Fruit fly (Drosophila melanogaster) whole organism, embryonic: ENCODE measurements around the gene Kaz1-ORFB.

Experiments used
- Atf3 ChIP-seq: fragments of 200-800 bp; sonication (Bioruptor generic); optimal IDR thresholded peaks from 3 replicates; lab custom pipeline; 2016; ENCODE audit warnings: missing biosample characterization, missing genetic modification characterization
- Bgb ChIP-seq: fragments of 200-800 bp; sonication (Bioruptor generic); IDR thresholded peaks from 2 replicates; pipeline ENCODE4 v1.3.6; 2022; ENCODE audit warnings: missing biosample characterization, missing genetic modification characterization; ENCODE audit not compliant: partially characterized antibody
- Blimp-1 ChIP-seq: fragments of 200-800 bp; sonication (Bioruptor generic); optimal IDR thresholded peaks from 3 replicates; lab custom pipeline; 2018; ENCODE audit warnings: missing biosample characterization, missing genetic modification characterization, mild to moderate bottlenecking, moderate library complexity, missing genetic modification reagents
- BtbVII ChIP-seq: fragments of 200-800 bp; sonication (Bioruptor generic); optimal IDR thresholded peaks from 3 replicates; lab custom pipeline; 2017; ENCODE audit warnings: missing biosample characterization, mild to moderate bottlenecking, missing genetic modification characterization
- CG11696 ChIP-seq: fragments of 200-800 bp; sonication (Bioruptor generic); IDR thresholded peaks from 2 replicates; pipeline ENCODE4 v1.3.6; 2022; ENCODE audit warnings: missing biosample characterization, missing genetic modification characterization
- CG12104 ChIP-seq: fragments of 200-800 bp; sonication (Bioruptor generic); optimal IDR thresholded peaks from 3 replicates; lab custom pipeline; 2016; ENCODE audit warnings: missing biosample characterization, missing genetic modification characterization
- CG12155 ChIP-seq: fragments of 200-800 bp; sonication (Bioruptor generic); optimal IDR thresholded peaks from 3 replicates; lab custom pipeline; 2016; ENCODE audit warnings: missing biosample characterization, missing genetic modification characterization
- CG12744 ChIP-seq: fragments of 200-800 bp; sonication (Bioruptor generic); optimal IDR thresholded peaks from 2 replicates; lab custom pipeline; 2016; ENCODE audit warnings: missing biosample characterization, missing genetic modification characterization
- CG14441 ChIP-seq: fragments of 200-800 bp; sonication (Bioruptor generic); IDR thresholded peaks from 2 replicates; pipeline ENCODE4 v1.3.6; 2022; ENCODE audit warnings: missing biosample characterization, missing genetic modification characterization
- CG15073 ChIP-seq: fragments of 200-800 bp; sonication (Bioruptor generic); optimal IDR thresholded peaks from 2 replicates; lab custom pipeline; 2016; ENCODE audit warnings: missing biosample characterization, missing genetic modification characterization
- CG17568 ChIP-seq: fragments of 200-800 bp; sonication (Bioruptor generic); optimal IDR thresholded peaks from 2 replicates; lab custom pipeline; 2018; ENCODE audit warnings: missing biosample characterization, mild to moderate bottlenecking, missing genetic modification characterization, moderate library complexity
- CG31224 ChIP-seq: fragments of 200-800 bp; sonication (Bioruptor generic); IDR thresholded peaks from 2 replicates; pipeline ENCODE4 v1.3.6; 2022; ENCODE audit warnings: missing biosample characterization, missing genetic modification characterization
- CG33557 ChIP-seq: fragments of 200-800 bp; sonication (Bioruptor generic); optimal IDR thresholded peaks from 2 replicates; lab custom pipeline; 2019; ENCODE audit warnings: missing biosample characterization, mild to moderate bottlenecking, missing genetic modification characterization, moderate library complexity
- CG4404 ChIP-seq: fragments of 200-800 bp; sonication (Bioruptor generic); IDR thresholded peaks from 2 replicates; pipeline ENCODE4 v1.3.6; 2022; ENCODE audit warnings: missing biosample characterization, missing genetic modification characterization
- CG5180 ChIP-seq: fragments of 200-800 bp; sonication (Bioruptor generic); optimal IDR thresholded peaks from 3 replicates; lab custom pipeline; 2017; ENCODE audit warnings: missing biosample characterization, missing genetic modification characterization, mild to moderate bottlenecking, moderate library complexity, missing genetic modification reagents
- CG6175 ChIP-seq: fragments of 200-800 bp; sonication (Bioruptor generic); IDR thresholded peaks from 3 replicates; pipeline ENCODE4 v1.3.6; 2022; ENCODE audit warnings: missing biosample characterization, missing genetic modification characterization
- CG6254 ChIP-seq: fragments of 200-800 bp; sonication (Bioruptor generic); optimal IDR thresholded peaks from 3 replicates; lab custom pipeline; 2017; ENCODE audit warnings: mild to moderate bottlenecking, missing biosample characterization, missing genetic modification reagents, missing genetic modification characterization
- CG7357 ChIP-seq: fragments of 200-800 bp; sonication (Bioruptor generic); IDR thresholded peaks from 3 replicates; pipeline ENCODE4 v1.3.6; 2022; ENCODE audit warnings: missing biosample characterization, missing genetic modification characterization
- CG7745 ChIP-seq: fragments of 200-800 bp; sonication (Bioruptor generic); optimal IDR thresholded peaks from 2 replicates; lab custom pipeline; 2018; ENCODE audit warnings: missing biosample characterization, mild to moderate bottlenecking, missing genetic modification characterization, moderate library complexity
- CG8924 ChIP-seq: fragments of 200-800 bp; optimal IDR thresholded peaks from 3 replicates; lab custom pipeline; 2019; ENCODE audit warnings: missing biosample characterization, mild to moderate bottlenecking, missing genetic modification characterization, moderate library complexity
- CG9932 ChIP-seq: fragments of 200-800 bp; sonication (Bioruptor generic); IDR thresholded peaks from 2 replicates; pipeline ENCODE4 v1.3.6; 2022; ENCODE audit warnings: missing biosample characterization, missing genetic modification characterization
- Camta ChIP-seq: fragments of 200-800 bp; sonication (Bioruptor generic); optimal IDR thresholded peaks from 2 replicates; lab custom pipeline; 2016; ENCODE audit warnings: missing biosample characterization, missing genetic modification characterization
- ERR ChIP-seq: fragments of 200-800 bp; sonication (Bioruptor generic); optimal IDR thresholded peaks from 2 replicates; lab custom pipeline; 2016; ENCODE audit warnings: missing biosample characterization, missing genetic modification characterization
- Gug ChIP-seq: fragments of 200-800 bp; sonication (Bioruptor generic); IDR thresholded peaks from 4 replicates; pipeline ENCODE4 v1.3.6; 2022; ENCODE audit warnings: missing biosample characterization, missing genetic modification characterization
- Hr51 ChIP-seq, 2 experiments: fragments of 200-800 bp; sonication (Bioruptor generic); optimal IDR thresholded peaks; 2 replicates in 1 of 2; 3 replicates in 1 of 2; lab custom pipeline; 2016 to 2018; ENCODE audit warnings: missing biosample characterization in 2 of 2, missing genetic modification characterization in 2 of 2, mild to moderate bottlenecking in 1 of 2, moderate library complexity in 1 of 2
- Lhr ChIP-seq: fragments of 200-800 bp; sonication (Bioruptor generic); optimal IDR thresholded peaks from 3 replicates; lab custom pipeline; 2017; ENCODE audit warnings: mild to moderate bottlenecking, missing biosample characterization, missing genetic modification reagents, missing genetic modification characterization
- Lim3 ChIP-seq: fragments of 200-800 bp; sonication (Bioruptor generic); IDR thresholded peaks from 2 replicates; pipeline ENCODE4 v1.3.6; 2022; ENCODE audit warnings: missing biosample characterization, missing genetic modification characterization
- Med ChIP-seq: fragments of 200-800 bp; sonication (Bioruptor generic); peaks from one replicate; lab custom pipeline; 2016; ENCODE audit warnings: missing biosample characterization, missing genetic modification characterization, mild to moderate bottlenecking, inconsistent platforms, moderate library complexity
- Mes4 ChIP-seq: fragments of 200-800 bp; sonication (Bioruptor generic); optimal IDR thresholded peaks from 2 replicates; lab custom pipeline; 2016; ENCODE audit warnings: missing biosample characterization, missing genetic modification characterization
- NC2β ChIP-seq: fragments of 200-800 bp; sonication (Bioruptor generic); optimal IDR thresholded peaks from 2 replicates; lab custom pipeline; 2016; ENCODE audit warnings: missing biosample characterization, missing genetic modification characterization
- Stat92E ChIP-seq, 3 experiments: fragments of >200 bp in 2 of 3; fragments of 200-800 bp in 1 of 3; sonication (Bioruptor generic) in 1 of 3; optimal IDR thresholded peaks; 2 replicates each; lab custom pipeline; 2017 to 2019; ENCODE audit warnings: missing biosample characterization in 3 of 3, missing genetic modification characterization in 3 of 3, mild to moderate bottlenecking in 1 of 3, moderate library complexity in 1 of 3
- ap ChIP-seq: fragments of 200-800 bp; sonication (Bioruptor generic); IDR thresholded peaks from 2 replicates; pipeline ENCODE4 v1.3.6; 2022; ENCODE audit warnings: missing biosample characterization, missing genetic modification characterization
- cad ChIP-seq: fragments of >200 bp; optimal IDR thresholded peaks from 2 replicates; lab custom pipeline; 2017; ENCODE audit warnings: missing biosample characterization, missing genetic modification characterization
- dmrt99B ChIP-seq: fragments of 200-800 bp; sonication (Bioruptor generic); optimal IDR thresholded peaks from 2 replicates; lab custom pipeline; 2018; ENCODE audit warnings: missing biosample characterization, mild to moderate bottlenecking, missing genetic modification characterization, moderate library complexity
- dysf ChIP-seq: fragments of 200-800 bp; sonication (Bioruptor generic); IDR thresholded peaks from 3 replicates; pipeline ENCODE4 v1.3.6; 2022; ENCODE audit warnings: missing biosample characterization, missing genetic modification characterization
- eyg ChIP-seq: fragments of 200-800 bp; sonication (Bioruptor generic); optimal IDR thresholded peaks from 3 replicates; lab custom pipeline; 2016; ENCODE audit warnings: missing biosample characterization, missing genetic modification characterization
- fu2 ChIP-seq: fragments of 200-800 bp; sonication (Bioruptor generic); optimal IDR thresholded peaks from 2 replicates; lab custom pipeline; 2016; ENCODE audit warnings: missing biosample characterization, missing genetic modification characterization
- h ChIP-seq: fragments of >200 bp; optimal IDR thresholded peaks from 2 replicates; lab custom pipeline; 2017
- ham ChIP-seq: fragments of 200-800 bp; sonication (Bioruptor generic); IDR thresholded peaks from 2 replicates; pipeline ENCODE4 v1.3.6; 2022; ENCODE audit warnings: missing biosample characterization, missing genetic modification characterization
- inv ChIP-seq: fragments of 200-800 bp; sonication (Bioruptor generic); IDR thresholded peaks from 2 replicates; pipeline ENCODE4 v1.3.6; 2022; ENCODE audit warnings: missing biosample characterization, missing genetic modification characterization; ENCODE audit not compliant: partially characterized antibody
- lab ChIP-seq: fragments of 200-800 bp; sonication (Bioruptor generic); optimal IDR thresholded peaks from 3 replicates; lab custom pipeline; 2017; ENCODE audit warnings: missing biosample characterization, missing genetic modification characterization, mild to moderate bottlenecking, moderate library complexity, missing genetic modification reagents
- psq ChIP-seq: fragments of 200-800 bp; sonication (Bioruptor generic); optimal IDR thresholded peaks from 2 replicates; lab custom pipeline; 2017; ENCODE audit warnings: missing biosample characterization, missing genetic modification characterization
- salm ChIP-seq: fragments of 200-800 bp; sonication (Bioruptor generic); optimal IDR thresholded peaks from 2 replicates; lab custom pipeline; 2018; ENCODE audit warnings: missing biosample characterization, mild to moderate bottlenecking, missing genetic modification characterization
- sc ChIP-seq, 3 experiments: fragments of >200 bp in 2 of 3; fragments of 200-800 bp in 1 of 3; sonication (Bioruptor generic) in 1 of 3; optimal IDR thresholded peaks; 2 replicates in 2 of 3; 3 replicates in 1 of 3; lab custom pipeline; 2017; ENCODE audit warnings: mild to moderate bottlenecking in 1 of 3, missing biosample characterization in 1 of 3, missing genetic modification characterization in 1 of 3, missing genetic modification reagents in 1 of 3
- sens ChIP-seq: fragments of 200-800 bp; sonication (Bioruptor generic); peaks from one replicate; lab custom pipeline; 2016; ENCODE audit warnings: missing biosample characterization, missing genetic modification characterization
- sima ChIP-seq: fragments of 200-800 bp; sonication (Bioruptor generic); optimal IDR thresholded peaks from 2 replicates; lab custom pipeline; 2016; ENCODE audit warnings: missing biosample characterization, missing genetic modification characterization
- slbo ChIP-seq: fragments of 200-800 bp; sonication (Bioruptor generic); IDR thresholded peaks from 2 replicates; pipeline ENCODE4 v1.3.6; 2022; ENCODE audit warnings: missing biosample characterization, missing genetic modification characterization
- ttk ChIP-seq: fragments of 200-800 bp; sonication (Bioruptor generic); IDR thresholded peaks from 2 replicates; pipeline ENCODE4 v2.1.2; 2022; ENCODE audit warnings: missing biosample characterization, missing genetic modification characterization

The Kaz1-ORFB gene

DNA sequence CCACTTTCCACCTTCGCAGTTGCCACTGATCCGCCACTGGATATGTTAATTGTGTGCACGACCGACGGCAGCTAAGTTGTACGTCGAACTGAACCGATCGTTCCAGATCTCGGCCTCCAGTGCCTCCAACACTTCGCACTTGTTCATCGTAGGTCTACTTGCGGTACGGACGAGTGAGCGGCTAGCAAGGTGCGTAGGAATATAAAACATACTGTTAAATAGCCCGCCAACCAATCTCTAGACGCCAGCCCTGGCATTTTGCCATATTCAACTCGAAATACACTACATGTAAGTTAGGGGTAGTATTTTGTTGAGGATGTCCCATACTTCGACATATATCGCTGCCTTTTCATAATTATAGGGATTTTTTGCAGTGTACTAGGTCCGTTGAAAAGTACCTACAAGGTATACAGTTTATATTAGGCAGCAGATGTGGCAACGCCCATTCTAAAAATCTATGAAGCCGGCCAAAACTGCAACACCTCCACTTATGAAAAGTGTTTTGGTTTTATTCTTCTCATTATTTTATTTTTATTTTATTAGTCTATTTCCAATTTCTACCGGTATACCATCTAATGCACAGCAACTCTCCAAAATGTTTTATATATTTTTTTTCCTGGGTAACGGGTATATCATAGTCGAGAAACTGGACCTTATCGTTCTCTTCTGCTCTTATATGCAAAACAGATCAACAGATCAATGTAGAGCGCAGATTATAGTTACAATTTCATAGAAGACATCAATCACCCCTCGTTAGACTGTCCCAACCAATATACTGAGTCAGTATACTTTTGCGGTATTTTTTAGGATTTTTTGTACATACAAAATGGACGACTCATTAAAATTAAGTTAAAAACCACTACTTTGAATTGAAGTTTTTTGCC is 6.8 kb downstream of the Kaz1-ORFB start, which contains the start of the genes pyx and CG33229 (continued):
- TF ChIP-seq Stat92E (GFP tag; optimal IDR thresholded peaks at IDR 0.05; lab: Kevin White, UChicago) = no peak
- TF ChIP-seq CG12744 (GFP tag; lab: Kevin White, UChicago) = peak; percentile 75
- TF ChIP-seq CG12104 (GFP tag; lab: Kevin White, UChicago) = peak; percentile 90
- TF ChIP-seq CG7357 (GFP tag; lab: Robert Waterston, UW) = peak; percentile 77
- no peak for TF ChIP-seq h (lab: Kevin White, UChicago)
- TF ChIP-seq CG11696 (GFP tag; lab: Robert Waterston, UW) = peak; percentile 71
- TF ChIP-seq fu2 (GFP tag; lab: Kevin White, UChicago) = peak; percentile 89
- peak; percentile 31 for TF ChIP-seq Lhr (GFP tag; lab: Kevin White, UChicago)
- TF ChIP-seq ttk (GFP tag; lab: Robert Waterston, UW) = peak; percentile 66
- TF ChIP-seq NC2β (GFP tag; lab: Kevin White, UChicago) = peak; percentile 53
- peak; percentile 41 for TF ChIP-seq CG33557 (GFP tag; lab: Kevin White, UChicago)
- TF ChIP-seq Hr51 (GFP tag; optimal IDR thresholded peaks at IDR 0.05; lab: Kevin White, UChicago) = peak; percentile 71 to 84
- TF ChIP-seq Gug (GFP tag; lab: Robert Waterston, UW) = peak; percentile 83
- TF ChIP-seq BtbVII (GFP tag; lab: Kevin White, UChicago) = peak; percentile 62
- TF ChIP-seq CG5180 (GFP tag; lab: Kevin White, UChicago) = peak; percentile 73
- TF ChIP-seq psq (GFP tag; lab: Kevin White, UChicago) = peak; percentile 50
- TF ChIP-seq Lim3 (GFP tag; lab: Robert Waterston, UW) = no peak; the same call in 1 of the 2 replicates
- TF ChIP-seq CG8924 = peak; percentile 85
- peak; percentile 80 for TF ChIP-seq Camta (GFP tag; lab: Kevin White, UChicago)
- TF ChIP-seq CG6254 = peak; percentile 33
- TF ChIP-seq sima = peak; percentile 41
- TF ChIP-seq CG31224 (GFP tag; lab: Robert Waterston, UW) = peak; percentile 79
- peak; percentile 95 for TF ChIP-seq Med (GFP tag; lab: Kevin White, UChicago)
- TF ChIP-seq sc (optimal IDR thresholded peaks at IDR 0.05; lab: Kevin White, UChicago) = no peak
- peak; percentile 75 for TF ChIP-seq sc (GFP tag; optimal IDR thresholded peaks at IDR 0.05; lab: Kevin White, UChicago)
- TF ChIP-seq sens (GFP tag; lab: Kevin White, UChicago) = peak; percentile 96
- no peak for TF ChIP-seq CG7745
- peak; percentile 61; the same call in 1 of the 3 replicates for TF ChIP-seq CG6175 (GFP tag; lab: Robert Waterston, UW)
- TF ChIP-seq slbo (GFP tag; lab: Robert Waterston, UW) = peak; percentile 93
- peak; percentile 87 for TF ChIP-seq CG12155 (GFP tag; lab: Kevin White, UChicago)
- TF ChIP-seq CG17568 (GFP tag; lab: Kevin White, UChicago) = no peak
- peak; percentile 28 for TF ChIP-seq salm (tag; lab: Kevin White, UChicago)
- TF ChIP-seq inv (GFP tag; lab: Robert Waterston, UW) = no peak
- TF ChIP-seq ham (GFP tag; lab: Robert Waterston, UW) = peak; percentile 18; the same call in 1 of the 2 replicates
- TF ChIP-seq cad (GFP tag; lab: Kevin White, UChicago) = no peak
- TF ChIP-seq CG9932 (GFP tag; lab: Robert Waterston, UW) = peak; percentile 94
- peak; percentile 57 for TF ChIP-seq Mes4 (GFP tag; lab: Kevin White, UChicago)
- peak; percentile 91 for TF ChIP-seq dysf (GFP tag; lab: Robert Waterston, UW)
- peak; percentile 48 for TF ChIP-seq eyg (GFP tag; lab: Kevin White, UChicago)
- TF ChIP-seq Blimp-1 (GFP tag; lab: Kevin White, UChicago) = no peak
- peak; percentile 36; the same call in 1 of the 2 replicates for TF ChIP-seq ap
- TF ChIP-seq Bgb = no peak
- peak; percentile 80 for TF ChIP-seq Atf3 (GFP tag; lab: Kevin White, UChicago)
- no peak for TF ChIP-seq ERR
- TF ChIP-seq lab (GFP tag; lab: Kevin White, UChicago) = peak; percentile 84
- TF ChIP-seq CG14441 (GFP tag; lab: Robert Waterston, UW) = peak; percentile 82
- TF ChIP-seq dmrt99B = peak; percentile 81
- TF ChIP-seq CG4404 (GFP tag; lab: Robert Waterston, UW) = peak; percentile 80
- TF ChIP-seq CG15073 (GFP tag; lab: Kevin White, UChicago) = peak; percentile 51
